Worm (Caenorhabditis elegans) whole organism, early embryonic: Measurements from ENCODE around the gene yars-2.

Source experiments
- F13C5.2 ChIP-seq: sonication (generic microtip); optimal IDR thresholded peaks from 2 replicates; lab custom pipeline; 2017; ENCODE audit warnings: mild to moderate bottlenecking, missing genetic modification characterization, inconsistent platforms, missing compliant biosample characterization
- ama-1 ChIP-seq: fragments of 150-350 bp; optimal IDR thresholded peaks from 2 replicates; lab custom pipeline; 2014
- ceh-13 ChIP-seq: fragments of 200-800 bp; sonication (Bioruptor generic); optimal IDR thresholded peaks from 2 replicates; lab custom pipeline; 2018; ENCODE audit warnings: mild to moderate bottlenecking, missing genetic modification characterization, missing compliant biosample characterization
- pes-1 ChIP-seq: fragments of 200-800 bp; sonication (Bioruptor generic); IDR thresholded peaks from 2 replicates; pipeline ENCODE4 v1.3.6; 2022; ENCODE audit warnings: missing genetic modification reagents, missing genetic modification characterization, missing compliant biosample characterization
- scrt-1 ChIP-seq: fragments of 200-800 bp; sonication (Bioruptor generic); IDR thresholded peaks from 2 replicates; pipeline ENCODE4 v1.3.6; 2022; ENCODE audit warnings: missing genetic modification characterization, missing compliant biosample characterization
- sea-1 ChIP-seq: fragments of 200-800 bp; sonication (Bioruptor generic); conservative IDR thresholded peaks from 2 replicates; pipeline ENCODE4 v1.3.6; 2022; ENCODE audit warnings: missing genetic modification characterization, missing compliant biosample characterization
- tbx-11 ChIP-seq: fragments of 200-800 bp; sonication (Bioruptor generic); IDR thresholded peaks from 2 replicates; pipeline ENCODE4 v1.3.6; 2022; ENCODE audit warnings: missing genetic modification characterization, missing compliant biosample characterization
- tbx-37 ChIP-seq: fragments of 200-800 bp; sonication (Bioruptor generic); conservative IDR thresholded peaks from 2 replicates; pipeline ENCODE4 v1.3.6; 2022; ENCODE audit warnings: missing genetic modification reagents, missing genetic modification characterization, missing compliant biosample characterization
- tra-4 ChIP-seq: sonication (generic microtip); optimal IDR thresholded peaks from 2 replicates; lab custom pipeline; 2017; ENCODE audit warnings: missing genetic modification characterization, missing compliant biosample characterization

DNA sequence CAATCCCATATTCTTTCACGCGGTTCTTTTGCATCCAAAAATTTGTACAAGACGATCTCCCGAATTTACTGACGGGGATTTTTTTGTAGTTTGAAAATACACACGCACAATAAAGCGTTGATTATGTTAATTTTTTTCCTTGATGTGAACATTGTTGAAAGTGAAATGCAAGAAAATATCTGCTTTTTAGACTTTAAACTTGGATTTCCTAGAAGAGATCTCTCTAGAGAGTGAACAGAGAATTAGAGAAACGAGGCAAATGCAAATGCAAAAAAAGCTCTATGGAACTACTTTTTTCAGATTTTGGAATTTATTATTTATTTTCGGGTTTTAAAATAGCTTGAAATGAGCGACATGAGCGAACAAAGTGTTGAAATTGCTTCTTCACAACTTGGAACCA lies 47.3 kb downstream of the yars-2 start, which contains the start of gene F29B9.1:
- TF ChIP-seq sea-1 = no peak
- TF ChIP-seq tbx-37 (GFP tag; lab: Robert Waterston, UW) = no peak
- no peak for TF ChIP-seq tbx-11 (GFP tag; lab: Robert Waterston, UW)
- TF ChIP-seq scrt-1 (GFP tag; lab: Robert Waterston, UW) = no peak
- TF ChIP-seq ceh-13 (GFP tag; lab: Kevin White, UChicago) = no peak
- no peak for TF ChIP-seq ama-1 (lab: Kevin White, UChicago)
- TF ChIP-seq F13C5.2 = no peak
- no peak for TF ChIP-seq tra-4 (tag; lab: Kevin White, UChicago)
- TF ChIP-seq pes-1 = no peak
